Fruit fly (Drosophila melanogaster) whole organism, embryonic: ENCODE results near the gene Sema5c.

Experiments
- B-H1 ChIP-seq: fragments of 200-800 bp; sonication (Bioruptor generic); IDR thresholded peaks from 3 replicates; pipeline ENCODE4 v1.3.6; 2022; ENCODE audit warnings: missing biosample characterization, missing genetic modification characterization
- CG10979 ChIP-seq: fragments of 200-800 bp; sonication (Bioruptor generic); optimal IDR thresholded peaks from 2 replicates; lab custom pipeline; 2018; ENCODE audit warnings: missing biosample characterization, mild to moderate bottlenecking, missing genetic modification characterization, moderate library complexity
- CG11398 ChIP-seq: fragments of 200-800 bp; sonication (Bioruptor generic); optimal IDR thresholded peaks from 2 replicates; lab custom pipeline; 2016; ENCODE audit warnings: missing biosample characterization, missing genetic modification characterization
- CG12104 ChIP-seq: fragments of 200-800 bp; sonication (Bioruptor generic); optimal IDR thresholded peaks from 3 replicates; lab custom pipeline; 2016; ENCODE audit warnings: missing biosample characterization, missing genetic modification characterization
- CG1233 ChIP-seq: fragments of 200-800 bp; sonication (Bioruptor generic); optimal IDR thresholded peaks from 4 replicates; lab custom pipeline; 2018; ENCODE audit warnings: missing biosample characterization, mild to moderate bottlenecking, missing genetic modification characterization
- CG12391 ChIP-seq: fragments of 200-800 bp; sonication (Bioruptor generic); optimal IDR thresholded peaks from 3 replicates; lab custom pipeline; 2018; ENCODE audit warnings: missing biosample characterization, mild to moderate bottlenecking, missing genetic modification characterization, moderate library complexity
- CG12769 ChIP-seq: fragments of 200-800 bp; sonication (Bioruptor generic); optimal IDR thresholded peaks from 2 replicates; lab custom pipeline; 2019; ENCODE audit warnings: missing biosample characterization, mild to moderate bottlenecking, missing genetic modification characterization, moderate library complexity
- CG14014 ChIP-seq: fragments of 200-800 bp; sonication (Bioruptor generic); IDR thresholded peaks from 2 replicates; pipeline ENCODE4 v1.3.6; 2022; ENCODE audit warnings: missing biosample characterization, missing genetic modification characterization
- CG14860 ChIP-seq: fragments of 200-800 bp; sonication (Bioruptor generic); IDR thresholded peaks from 3 replicates; pipeline ENCODE4 v1.3.6; 2022; ENCODE audit warnings: missing biosample characterization, missing genetic modification characterization; ENCODE audit not compliant: partially characterized antibody
- CG17328 ChIP-seq: fragments of 200-800 bp; sonication (Bioruptor generic); IDR thresholded peaks from 2 replicates; pipeline ENCODE4 v1.3.6; 2022; ENCODE audit warnings: missing biosample characterization, missing genetic modification characterization
- CG17385 ChIP-seq: fragments of 200-800 bp; sonication (Bioruptor generic); optimal IDR thresholded peaks from 3 replicates; lab custom pipeline; 2018; ENCODE audit warnings: missing biosample characterization, mild to moderate bottlenecking, missing genetic modification characterization
- CG17829 ChIP-seq: fragments of 200-800 bp; optimal IDR thresholded peaks from 2 replicates; lab custom pipeline; 2019; ENCODE audit warnings: missing biosample characterization, mild to moderate bottlenecking, missing genetic modification characterization, moderate library complexity
- CG3065 ChIP-seq: fragments of 200-800 bp; sonication (Bioruptor generic); optimal IDR thresholded peaks from 2 replicates; lab custom pipeline; 2016; ENCODE audit warnings: missing biosample characterization, missing genetic modification characterization
- CG3281 ChIP-seq: fragments of 200-800 bp; sonication (Bioruptor generic); optimal IDR thresholded peaks from 3 replicates; lab custom pipeline; 2017; ENCODE audit warnings: missing biosample characterization, mild to moderate bottlenecking, missing genetic modification characterization
- CG33557 ChIP-seq: fragments of 200-800 bp; sonication (Bioruptor generic); optimal IDR thresholded peaks from 2 replicates; lab custom pipeline; 2019; ENCODE audit warnings: missing biosample characterization, mild to moderate bottlenecking, missing genetic modification characterization, moderate library complexity
- CG4707 ChIP-seq: fragments of 200-800 bp; sonication (Bioruptor generic); optimal IDR thresholded peaks from 2 replicates; lab custom pipeline; 2018; ENCODE audit warnings: missing biosample characterization, mild to moderate bottlenecking, missing genetic modification characterization, moderate library complexity
- CG6689 ChIP-seq: fragments of 200-800 bp; sonication (Bioruptor generic); IDR thresholded peaks from 2 replicates; pipeline ENCODE4 v1.3.6; 2022; ENCODE audit warnings: missing biosample characterization, missing genetic modification characterization
- CG9797 ChIP-seq: fragments of 200-800 bp; sonication (Bioruptor generic); optimal IDR thresholded peaks from 3 replicates; lab custom pipeline; 2018; ENCODE audit warnings: missing biosample characterization, mild to moderate bottlenecking, missing genetic modification characterization
- CG9876 ChIP-seq: fragments of 200-800 bp; sonication (Bioruptor generic); optimal IDR thresholded peaks from 2 replicates; lab custom pipeline; 2016; ENCODE audit warnings: missing biosample characterization, missing genetic modification characterization
- D19A ChIP-seq: fragments of 200-800 bp; optimal IDR thresholded peaks from 3 replicates; lab custom pipeline; 2019; ENCODE audit warnings: missing biosample characterization, mild to moderate bottlenecking, missing genetic modification characterization, moderate library complexity
- Ets65A ChIP-seq: fragments of 200-800 bp; sonication (Bioruptor generic); peaks from one replicate; lab custom pipeline; 2016; ENCODE audit warnings: missing biosample characterization, missing genetic modification characterization
- Mes4 ChIP-seq: fragments of 200-800 bp; sonication (Bioruptor generic); optimal IDR thresholded peaks from 2 replicates; lab custom pipeline; 2016; ENCODE audit warnings: missing biosample characterization, missing genetic modification characterization
- Nf-YC ChIP-seq: fragments of 200-800 bp; optimal IDR thresholded peaks from 3 replicates; lab custom pipeline; 2019; ENCODE audit warnings: missing biosample characterization, mild to moderate bottlenecking, missing genetic modification characterization, moderate library complexity
- Opbp ChIP-seq: fragments of 200-800 bp; sonication (Bioruptor generic); IDR thresholded peaks from 3 replicates; pipeline ENCODE4 v1.3.6; 2022; ENCODE audit warnings: missing biosample characterization, missing genetic modification characterization; ENCODE audit not compliant: partially characterized antibody
- Scr ChIP-seq: fragments of 200-800 bp; sonication (Bioruptor generic); IDR thresholded peaks from 2 replicates; pipeline ENCODE4 v1.3.6; 2022; ENCODE audit warnings: missing biosample characterization, missing genetic modification characterization; ENCODE audit not compliant: partially characterized antibody
- Sox100B ChIP-seq: fragments of 200-800 bp; sonication (Bioruptor generic); optimal IDR thresholded peaks from 3 replicates; lab custom pipeline; 2018; ENCODE audit warnings: missing biosample characterization, mild to moderate bottlenecking, missing genetic modification characterization
- Usf ChIP-seq: fragments of 200-800 bp; sonication (Bioruptor generic); optimal IDR thresholded peaks from 2 replicates; lab custom pipeline; 2017; ENCODE audit warnings: missing genotype, missing biosample characterization, missing genetic modification characterization
- bowl ChIP-seq: fragments of 200-800 bp; sonication (Bioruptor generic); IDR thresholded peaks from 2 replicates; pipeline ENCODE4 v1.3.6; 2022; ENCODE audit warnings: missing biosample characterization, missing genetic modification characterization
- btn ChIP-seq: fragments of 200-800 bp; sonication (Bioruptor generic); optimal IDR thresholded peaks from 2 replicates; lab custom pipeline; 2016; ENCODE audit warnings: missing biosample characterization, missing genetic modification characterization
- chn ChIP-seq: fragments of 200-800 bp; sonication (Bioruptor generic); optimal IDR thresholded peaks from 2 replicates; lab custom pipeline; 2016; ENCODE audit warnings: missing biosample characterization, missing genetic modification characterization
- ci ChIP-seq: fragments of 200-800 bp; sonication (Bioruptor generic); IDR thresholded peaks from 3 replicates; pipeline ENCODE4 v1.3.6; 2022; ENCODE audit warnings: missing biosample characterization, missing genetic modification characterization
- dpn ChIP-seq, 2 experiments: fragments of 200-800 bp; sonication (Bioruptor generic); optimal IDR thresholded peaks; 3 replicates each; lab custom pipeline; 2016; ENCODE audit warnings: missing biosample characterization in 2 of 2, missing genetic modification characterization in 2 of 2
- emc ChIP-seq: fragments of 200-800 bp; sonication (Bioruptor generic); optimal IDR thresholded peaks from 2 replicates; lab custom pipeline; 2016; ENCODE audit warnings: missing biosample characterization, missing genetic modification characterization
- eyg ChIP-seq: fragments of 200-800 bp; sonication (Bioruptor generic); optimal IDR thresholded peaks from 3 replicates; lab custom pipeline; 2016; ENCODE audit warnings: missing biosample characterization, missing genetic modification characterization
- fd64A ChIP-seq: fragments of 200-800 bp; sonication (Bioruptor generic); optimal IDR thresholded peaks from 3 replicates; lab custom pipeline; 2018; ENCODE audit warnings: missing biosample characterization, mild to moderate bottlenecking, missing genetic modification characterization
- grau ChIP-seq: fragments of 200-800 bp; optimal IDR thresholded peaks from 3 replicates; lab custom pipeline; 2019; ENCODE audit warnings: missing biosample characterization, mild to moderate bottlenecking, missing genetic modification characterization, moderate library complexity
- hbn ChIP-seq: fragments of 200-800 bp; sonication (Bioruptor generic); IDR thresholded peaks from 2 replicates; pipeline ENCODE4 v1.3.6; 2022; ENCODE audit warnings: missing biosample characterization, missing genetic modification characterization; ENCODE audit not compliant: partially characterized antibody
- ind ChIP-seq: fragments of 200-800 bp; sonication (Bioruptor generic); optimal IDR thresholded peaks from 3 replicates; lab custom pipeline; 2016; ENCODE audit warnings: missing biosample characterization, missing genetic modification characterization
- lab ChIP-seq: fragments of 200-800 bp; sonication (Bioruptor generic); optimal IDR thresholded peaks from 3 replicates; lab custom pipeline; 2017; ENCODE audit warnings: missing biosample characterization, missing genetic modification characterization, mild to moderate bottlenecking, moderate library complexity, missing genetic modification reagents
- phol ChIP-seq: fragments of 200-800 bp; sonication (Bioruptor generic); optimal IDR thresholded peaks from 3 replicates; lab custom pipeline; 2018; ENCODE audit warnings: missing biosample characterization, mild to moderate bottlenecking, missing genetic modification characterization, moderate library complexity
- row ChIP-seq: fragments of 200-800 bp; sonication (Bioruptor generic); IDR thresholded peaks from 3 replicates; pipeline ENCODE4 v1.3.6; 2022; ENCODE audit warnings: missing biosample characterization, missing genetic modification characterization
- sens-2 ChIP-seq: fragments of 200-800 bp; sonication (Bioruptor generic); IDR thresholded peaks from 2 replicates; pipeline ENCODE4 v1.3.6; 2022; ENCODE audit warnings: missing biosample characterization, missing genetic modification characterization
- sima ChIP-seq: fragments of 200-800 bp; sonication (Bioruptor generic); optimal IDR thresholded peaks from 2 replicates; lab custom pipeline; 2016; ENCODE audit warnings: missing biosample characterization, missing genetic modification characterization
- sna ChIP-seq: fragments of 200-800 bp; sonication (Bioruptor generic); IDR thresholded peaks from 2 replicates; pipeline ENCODE4 v1.3.6; 2022; ENCODE audit warnings: missing biosample characterization, missing genetic modification characterization; ENCODE audit not compliant: partially characterized antibody
- stc ChIP-seq: fragments of 200-800 bp; sonication (Bioruptor generic); IDR thresholded peaks from 2 replicates; pipeline ENCODE4 v1.3.6; 2022; ENCODE audit warnings: missing biosample characterization, missing genetic modification characterization
- tgo ChIP-seq: fragments of 200-800 bp; sonication (Bioruptor generic); IDR thresholded peaks from 3 replicates; pipeline ENCODE4 v1.3.6; 2022; ENCODE audit warnings: missing biosample characterization, missing genetic modification characterization
- tin ChIP-seq: fragments of 200-800 bp; sonication (Bioruptor generic); optimal IDR thresholded peaks from 3 replicates; lab custom pipeline; 2016; ENCODE audit warnings: missing biosample characterization, missing genetic modification characterization
- wek ChIP-seq: fragments of 200-800 bp; sonication (Bioruptor generic); optimal IDR thresholded peaks from 3 replicates; lab custom pipeline; 2018; ENCODE audit warnings: missing biosample characterization, mild to moderate bottlenecking, missing genetic modification characterization, moderate library complexity
- zf30C ChIP-seq: fragments of 200-800 bp; sonication (Bioruptor generic); optimal IDR thresholded peaks from 3 replicates; lab custom pipeline; 2018; ENCODE audit warnings: missing biosample characterization, mild to moderate bottlenecking, missing genetic modification characterization
- zfh2 ChIP-seq: fragments of 200-800 bp; sonication (Bioruptor generic); optimal IDR thresholded peaks from 2 replicates; lab custom pipeline; 2016; ENCODE audit warnings: missing biosample characterization, missing genetic modification characterization

Gene Sema5c

DNA sequence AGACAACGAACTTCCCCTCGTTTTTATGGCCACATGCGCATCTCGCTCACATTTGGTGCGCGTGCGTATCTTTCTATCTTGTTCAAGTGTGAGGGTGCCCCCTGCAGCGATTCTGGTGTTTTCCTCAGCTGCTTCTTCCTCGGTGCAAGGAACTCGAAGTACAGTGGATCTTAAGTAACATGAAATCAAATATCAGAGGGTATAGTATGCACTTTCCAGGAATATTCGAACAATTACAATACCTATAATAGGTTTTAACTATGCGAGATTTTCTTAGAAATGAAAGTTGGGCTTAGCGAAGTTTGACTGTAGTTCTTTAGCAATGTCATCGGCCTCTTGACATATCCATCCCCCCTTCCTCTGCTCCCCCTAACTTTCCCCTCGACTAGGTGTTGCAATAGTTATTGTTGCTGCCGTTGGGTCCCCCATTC lies 18.8 kb downstream of the Sema5c start (continued):
- peak; percentile 22 for TF ChIP-seq CG4707 (GFP tag; lab: Kevin White, UChicago)
- no peak for TF ChIP-seq wek (GFP tag; lab: Kevin White, UChicago)
- no peak for TF ChIP-seq CG9797
- peak; percentile 75 for TF ChIP-seq tin
- no peak for TF ChIP-seq CG3281 (GFP tag; lab: Kevin White, UChicago)
- TF ChIP-seq CG12391 (tag; lab: Kevin White, UChicago), result peak; percentile 45
- peak; percentile 2 for TF ChIP-seq ind (GFP tag; lab: Kevin White, UChicago)
- TF ChIP-seq, all 482 proteins: peak for 189

DNA sequence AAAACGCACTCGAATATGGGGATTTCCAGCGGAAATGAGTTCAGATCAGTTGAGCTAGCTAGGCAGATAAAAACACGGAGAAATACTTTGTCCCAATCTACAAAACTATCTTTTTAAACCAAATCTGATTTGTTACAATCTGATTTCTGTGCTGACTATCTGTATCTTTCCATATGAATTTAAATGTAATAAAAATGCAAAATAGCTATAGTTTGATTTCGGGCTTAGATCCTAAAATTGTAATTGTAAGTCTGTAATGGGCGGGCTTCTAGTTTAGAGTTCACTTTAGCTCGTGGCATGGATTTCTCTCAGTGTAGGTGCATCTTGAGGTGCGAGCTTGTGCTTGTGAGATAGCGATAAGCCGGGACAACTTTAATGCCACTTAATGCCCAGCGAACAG lies 19.4 kb downstream of the Sema5c start:
- TF ChIP-seq Opbp (no peak), fd64A (no peak), bowl (GFP tag; lab: Robert Waterston, UW) (no peak), dpn (GFP tag; optimal IDR thresholded peaks at IDR 0.05; lab: Kevin White, UChicago) (peak in 1 of 2 experiments; percentile 4), CG12104 (GFP tag; lab: Kevin White, UChicago) (no peak), hbn (no peak), ind (GFP tag; lab: Kevin White, UChicago) (no peak), btn (GFP tag; lab: Kevin White, UChicago) (no peak), Mes4 (GFP tag; lab: Kevin White, UChicago) (no peak), lab (no peak), zf30C (GFP tag; lab: Kevin White, UChicago) (peak; percentile 55), sens-2 (GFP tag; lab: Robert Waterston, UW) (no peak), eyg (GFP tag; lab: Kevin White, UChicago) (no peak), chn (GFP tag; lab: Kevin White, UChicago) (peak; percentile 25), B-H1 (no peak), CG17328 (GFP tag; lab: Robert Waterston, UW) (peak; percentile 26; the same call in 1 of the 2 replicates), zfh2 (GFP tag; lab: Kevin White, UChicago) (no peak), CG12769 (tag; lab: Kevin White, UChicago) (no peak), row (GFP tag; lab: Robert Waterston, UW) (0 out of 3 replicates have a peak, but pooled peaks have one; percentile 28), CG3065 (GFP tag; lab: Kevin White, UChicago) (no peak), stc (no peak), CG6689 (GFP tag; lab: Robert Waterston, UW) (0 out of 2 replicates have a peak, but pooled peaks have one; percentile 5), ci (GFP tag; lab: Robert Waterston, UW) (0 out of 3 replicates have a peak, but pooled peaks have one; percentile 7), CG33557 (GFP tag; lab: Kevin White, UChicago) (peak; percentile 40), D19A (tag; lab: Kevin White, UChicago) (peak; percentile 45), sima (GFP tag; lab: Kevin White, UChicago) (no peak), CG10979 (tag; lab: Kevin White, UChicago) (peak; percentile 60), CG11398 (no peak), phol (tag; lab: Kevin White, UChicago) (peak; percentile 54), Sox100B (GFP tag; lab: Kevin White, UChicago) (no peak), grau (tag; lab: Kevin White, UChicago) (no peak), Nf-YC (tag; lab: Kevin White, UChicago) (no peak), Usf (GFP tag; lab: Kevin White, UChicago) (no peak), CG14014 (GFP tag; lab: Robert Waterston, UW) (no peak), emc (GFP tag; lab: Kevin White, UChicago) (no peak), CG14860 (GFP tag; lab: Robert Waterston, UW) (no peak), Scr (GFP tag; lab: Robert Waterston, UW) (no peak), Ets65A (GFP tag; lab: Kevin White, UChicago) (peak; percentile 79), CG17385 (no peak), sna (GFP tag; lab: Robert Waterston, UW) (no peak), CG9876 (GFP tag; lab: Kevin White, UChicago) (no peak), tgo (GFP tag; lab: Robert Waterston, UW) (no peak), CG17829 (tag; lab: Kevin White, UChicago) (peak; percentile 27), CG1233 (GFP tag; lab: Kevin White, UChicago) (no peak)
